Fruit fly (Drosophila melanogaster): ENCODE measurements around the gene CG11586.
A peak's percentile ranks its signal among the peaks of the same experiment; 100 is the strongest.

The CG11586 gene

DNA sequence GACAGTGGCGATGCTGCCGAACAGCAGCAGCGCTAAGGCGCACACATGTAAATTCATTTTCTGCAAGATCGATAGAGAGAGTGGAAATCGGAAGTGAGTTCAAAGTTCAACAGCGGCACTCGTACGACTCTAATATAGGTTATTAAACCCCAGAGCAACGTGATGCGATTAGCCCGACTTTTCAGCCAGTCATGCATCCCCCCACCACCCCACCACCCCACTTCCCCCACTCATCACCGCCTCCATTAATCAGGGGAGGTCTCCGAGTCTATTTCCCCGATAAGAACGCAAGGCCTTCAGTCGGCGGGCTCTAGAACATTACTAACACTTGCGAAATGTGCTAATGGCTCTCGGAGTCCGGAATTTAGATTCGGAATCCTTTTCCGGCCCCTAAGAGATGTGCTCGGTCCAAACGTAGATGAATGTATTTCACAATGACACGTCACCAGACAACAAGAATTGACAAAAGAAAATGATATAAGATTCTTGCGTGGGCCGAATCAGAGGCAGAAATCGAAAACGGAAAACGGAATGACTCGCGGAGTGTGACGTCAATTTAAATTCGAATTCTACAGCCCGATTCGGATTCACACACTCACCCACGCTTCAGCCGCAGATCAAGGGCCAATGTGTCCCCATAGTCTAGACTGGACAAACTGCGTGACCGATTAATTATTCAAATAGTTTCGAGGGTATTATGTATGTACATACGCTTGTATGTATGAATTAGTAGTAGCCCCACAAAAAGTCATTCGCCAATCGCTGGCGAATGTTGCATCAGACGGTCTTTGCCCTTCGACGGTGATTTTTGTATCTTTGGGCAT, 36.4 kb downstream of the CG11586 start:
- TF ChIP-seq CTCF (optimal IDR thresholded peaks at IDR 0.05) (no peak), CG8478 (optimal IDR thresholded peaks at IDR 0.05) (no peak)

DNA sequence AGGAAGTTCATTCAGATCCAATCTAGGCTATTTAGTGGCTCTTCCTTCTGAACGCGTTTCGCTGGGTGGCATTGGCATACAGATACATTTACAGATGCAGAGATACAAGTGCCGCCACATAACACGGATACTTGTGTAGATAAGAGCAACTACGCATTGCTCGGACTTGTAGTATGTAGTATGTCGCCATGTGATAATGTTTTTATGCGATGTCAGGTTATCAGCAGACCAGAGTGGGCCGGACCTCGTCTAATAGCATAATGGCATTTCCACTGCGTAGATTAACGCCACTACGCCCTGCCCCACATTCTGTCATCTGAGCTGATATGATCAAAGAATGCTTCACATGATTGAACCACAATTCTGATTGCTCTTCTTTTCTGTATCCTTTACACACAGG, 40.5 kb downstream of the CG11586 start:
- TF ChIP-seq CTCF (optimal IDR thresholded peaks at IDR 0.05), result no peak
- no peak for TF ChIP-seq CG8478 (optimal IDR thresholded peaks at IDR 0.05)

DNA sequence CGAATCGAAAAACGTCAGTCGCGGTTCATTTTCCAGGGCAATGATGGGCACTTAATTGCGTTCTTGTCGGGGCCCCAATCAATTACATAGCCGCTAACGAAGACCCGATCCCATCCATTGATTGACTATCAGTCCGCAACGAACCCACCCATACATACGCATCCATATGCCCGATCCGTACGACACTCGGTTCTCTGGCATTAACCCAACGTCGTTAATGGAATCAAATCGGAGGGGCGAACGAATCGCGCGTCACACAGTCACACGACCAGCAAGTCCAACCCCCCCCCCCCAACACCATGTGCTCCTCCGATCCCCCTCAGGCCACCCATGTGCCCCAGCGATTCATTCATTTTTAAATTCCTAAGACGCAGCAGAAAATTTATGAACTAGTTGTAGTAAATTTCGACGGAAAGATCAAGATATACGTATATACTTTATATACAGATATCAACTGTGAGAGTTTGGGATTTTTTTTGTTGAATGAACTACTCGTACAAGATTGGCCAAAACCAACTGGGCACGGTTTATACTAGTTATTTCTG, 41.0 kb downstream of the CG11586 start:
- TF ChIP-seq CG8478 (optimal IDR thresholded peaks at IDR 0.05) (no peak), CTCF (optimal IDR thresholded peaks at IDR 0.05) (no peak)

DNA sequence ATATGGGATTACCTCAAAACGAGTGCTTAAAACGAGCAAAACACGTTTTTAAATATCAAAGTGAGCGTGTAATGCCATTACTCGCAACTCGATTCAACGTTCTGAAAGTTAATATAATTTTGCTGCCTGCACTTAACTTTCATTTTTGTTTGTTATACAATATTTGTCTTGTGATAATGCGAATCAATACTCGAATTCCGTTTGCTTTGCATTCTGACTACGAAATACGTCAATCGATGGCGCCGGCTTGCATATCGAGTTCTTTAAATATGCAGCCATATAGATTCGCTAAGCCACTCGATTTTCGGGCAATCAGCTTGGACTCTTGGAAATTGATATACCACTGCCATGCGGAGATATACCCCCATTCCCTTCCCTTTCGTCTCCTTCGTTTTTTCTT, 41.6 kb downstream of the CG11586 start:
- TF ChIP-seq CTCF (optimal IDR thresholded peaks at IDR 0.05), result no peak
- TF ChIP-seq CG8478 (optimal IDR thresholded peaks at IDR 0.05), result no peak

DNA sequence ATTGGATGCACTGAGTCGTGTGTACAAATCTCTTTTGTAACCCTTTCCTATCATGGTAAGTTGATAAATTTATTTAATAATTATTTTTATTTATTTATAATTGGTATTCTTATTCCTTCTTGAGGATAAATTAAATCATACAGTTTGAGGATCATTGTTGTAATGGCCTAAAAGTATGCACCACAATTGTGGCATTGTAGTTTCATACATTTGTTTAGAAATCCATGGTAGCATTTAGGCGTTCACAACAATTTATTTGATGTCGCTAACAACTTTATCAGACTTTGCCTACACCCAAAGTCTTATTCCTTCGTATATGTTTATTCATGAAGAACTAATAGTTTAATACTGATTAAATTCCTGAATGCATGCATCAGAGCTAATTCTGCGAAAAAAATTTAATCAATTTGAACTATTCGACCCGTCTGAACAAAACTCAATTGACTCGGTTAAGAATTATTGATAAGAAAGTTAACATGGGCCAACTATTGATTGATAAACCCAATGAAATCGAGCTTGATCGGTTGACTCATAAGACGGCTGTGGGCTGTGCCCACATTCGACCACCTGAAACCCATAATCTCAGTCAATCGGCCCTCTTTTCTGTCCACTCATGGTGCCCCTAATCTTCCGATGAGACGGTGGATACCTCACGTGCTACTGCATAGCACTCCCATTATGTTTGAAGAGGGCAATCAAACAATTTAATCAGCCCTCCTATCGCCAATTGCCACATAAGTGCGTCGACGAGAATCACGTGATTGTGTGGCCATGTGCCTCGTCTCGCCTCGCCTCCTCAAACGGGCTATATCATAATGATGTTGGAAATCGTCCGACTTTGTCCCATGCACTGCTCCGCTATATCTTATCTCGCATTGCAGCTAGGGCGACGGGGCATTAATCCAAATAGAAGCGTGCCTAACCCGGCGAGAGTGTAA, 42.7 kb downstream of the CG11586 start:
- TF ChIP-seq CTCF (optimal IDR thresholded peaks at IDR 0.05) (peak in 1 of 2 experiments; percentile 10), CG8478 (optimal IDR thresholded peaks at IDR 0.05) (no peak)

DNA sequence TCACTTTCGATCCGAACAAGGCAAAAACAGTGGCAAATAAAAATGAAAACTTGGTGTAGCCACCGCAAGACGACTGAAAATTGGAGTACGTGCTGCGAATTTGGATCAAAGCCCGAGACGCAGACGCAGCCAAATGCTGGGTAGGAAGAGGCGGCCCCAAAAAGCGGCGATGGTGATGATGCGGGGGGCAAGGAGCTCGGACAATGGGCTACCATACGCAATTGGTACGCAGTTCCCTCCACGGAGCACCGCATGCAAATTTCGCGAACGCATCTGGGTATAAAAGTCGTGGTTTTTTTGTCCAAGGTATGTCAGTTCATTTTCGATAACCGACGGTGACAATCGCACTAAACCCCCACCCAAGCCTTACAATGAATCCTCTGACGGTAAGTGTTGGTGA, 47.2 kb downstream of the CG11586 start, which contains the start of gene Cpr64Ad:
TSS of gene Cpr64Ad (plus strand) at position 301 of the 400 bp plus-strand sequence.
- TF ChIP-seq CG8478 (optimal IDR thresholded peaks at IDR 0.05) (no peak), CTCF (optimal IDR thresholded peaks at IDR 0.05) (no peak)

- TF ChIP-seq CTCF (optimal IDR thresholded peaks at IDR 0.05), result no peak
- TF ChIP-seq CG8478 (optimal IDR thresholded peaks at IDR 0.05), result no peak
Observed at dm6 chr3L:4212815-4213214, 49.5 kb downstream of the CG11586 start, which contains the start of gene Cpr64Ac. Gene Cpr64Ac (minus strand): TSS chr3L:4212915.

dm6 chr3L:4211440-4211839, 50.8 kb downstream of the CG11586 start, which contains the start of gene Cpr64Ab:
Gene Cpr64Ab (minus strand): TSS chr3L:4211540.
- no peak for TF ChIP-seq CTCF (optimal IDR thresholded peaks at IDR 0.05)
- no peak for TF ChIP-seq CG8478 (optimal IDR thresholded peaks at IDR 0.05)
